Worm (Caenorhabditis elegans): ENCODE measurements around the gene lec-11.

The lec-11 gene

ce11 chrIV:6590029-6590428 lies at the start of gene lec-11, which contains the start of gene irld-7:
Gene lec-11 (minus strand): TSS chrIV:6590154.
Gene irld-7 (plus strand): TSS chrIV:6590360.
- TF ChIP-seq unc-98 (GFP tag; IDR thresholded peaks at IDR 0.05) (no peak), elt-2 (tag; optimal IDR thresholded peaks at IDR 0.05) (peak; percentile 46), nhr-20 (tag; optimal IDR thresholded peaks at IDR 0.05) (no peak)

DNA sequence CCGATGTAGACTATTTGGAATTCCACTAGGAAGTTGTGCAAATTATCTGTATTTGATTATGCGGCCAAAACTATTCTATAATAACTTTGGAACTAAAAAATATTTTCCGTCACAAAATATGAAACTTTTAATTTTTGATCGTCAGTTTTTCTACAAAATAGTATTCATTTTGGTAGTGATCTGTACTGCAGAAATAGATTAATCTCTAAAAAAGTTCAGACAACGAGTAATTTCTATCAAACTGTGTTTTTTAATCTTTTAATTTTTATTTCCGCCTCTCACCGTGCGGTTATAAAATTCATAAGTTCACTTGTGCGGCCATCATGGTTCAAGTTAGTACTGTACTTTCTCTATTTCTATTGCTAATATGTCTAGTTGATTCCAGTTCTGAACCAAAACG lies 48.3 kb upstream of the lec-11 start, which contains the start of gene C01B10.7:
TSS of gene C01B10.7 (plus strand) at position 301 of the 400 bp plus-strand sequence.
- TF ChIP-seq swsn-7 (tag; optimal IDR thresholded peaks at IDR 0.05) (no peak), irx-1 (tag; optimal IDR thresholded peaks at IDR 0.05) (no peak), sox-4 (tag; optimal IDR thresholded peaks at IDR 0.05) (no peak), mef-2 (tag; optimal IDR thresholded peaks at IDR 0.05) (no peak), nhr-90 (tag; optimal IDR thresholded peaks at IDR 0.05; ENCODE audit: poor library complexity) (no peak), tbx-2 (tag; optimal IDR thresholded peaks at IDR 0.05) (no peak), ets-5 (GFP tag; IDR thresholded peaks at IDR 0.05) (no peak), lin-35 (GFP tag; optimal IDR thresholded peaks at IDR 0.05) (no peak), isw-1 (GFP tag; IDR thresholded peaks at IDR 0.05) (no peak), nhr-71 (tag; optimal IDR thresholded peaks at IDR 0.05) (no peak), Y116A8C.19 (tag; optimal IDR thresholded peaks at IDR 0.05; ENCODE audit: borderline replicate concordance) (no peak), fkh-8 (tag; optimal IDR thresholded peaks at IDR 0.05) (no peak), snu-23 (GFP tag; optimal IDR thresholded peaks at IDR 0.05) (no peak)

- no peak for TF ChIP-seq unc-130 (tag; optimal IDR thresholded peaks at IDR 0.05)
- no peak for TF ChIP-seq lin-35 (GFP tag; optimal IDR thresholded peaks at IDR 0.05)
These were observed 44.8 kb upstream of the lec-11 start, which contains the start of gene metl-13 for ce11 chrIV:6634789-6635188. Gene metl-13 (plus strand): TSS chrIV:6635089.

ce11 chrIV:6631704-6632272 lies 41.8 kb upstream of the lec-11 start, which contains the start of the genes cest-5.1 and C01B10.9:
Gene cest-5.1 (minus strand): TSS chrIV:6631754.
Gene C01B10.9 (plus strand): TSS chrIV:6632222.
- TF ChIP-seq lin-35 (GFP tag; optimal IDR thresholded peaks at IDR 0.05) (peak; percentile 96), nhr-85 (tag) (peak; percentile 92), pqm-1 (tag; optimal IDR thresholded peaks at IDR 0.05) (no peak), dpl-1 (GFP tag; optimal IDR thresholded peaks at IDR 0.05) (peak; percentile 90 to 95 (median 94)), nhr-11 (tag; optimal IDR thresholded peaks at IDR 0.05) (peak; percentile 3), ets-5 (GFP tag; IDR thresholded peaks at IDR 0.05) (no peak), skn-1 (tag; optimal IDR thresholded peaks at IDR 0.05) (peak; percentile 77), elt-3 (tag; optimal IDR thresholded peaks at IDR 0.05) (peak in 1 of 6 experiments; percentile 46), unc-30 (tag; optimal IDR thresholded peaks at IDR 0.05) (no peak), isw-1 (GFP tag; IDR thresholded peaks at IDR 0.05) (peak; percentile 81), C16A3.4 (tag; optimal IDR thresholded peaks at IDR 0.05) (peak; percentile 66), unc-62 (GFP tag; optimal IDR thresholded peaks at IDR 0.05) (no peak), nhr-237 (tag; optimal IDR thresholded peaks at IDR 0.05) (no peak), nhr-90 (tag; optimal IDR thresholded peaks at IDR 0.05; ENCODE audit: poor library complexity) (peak; percentile 91), egl-27 (tag; optimal IDR thresholded peaks at IDR 0.05) (no peak), ceh-82 (tag; optimal IDR thresholded peaks at IDR 0.05) (peak; percentile 48 to 79 (median 61)), hpl-2 (GFP tag; optimal IDR thresholded peaks at IDR 0.05) (no peak), fkh-4 (tag; optimal IDR thresholded peaks at IDR 0.05; ENCODE audit: borderline replicate concordance) (peak; percentile 91), unc-130 (tag; optimal IDR thresholded peaks at IDR 0.05) (peak; percentile 58), zip-4 (GFP tag; optimal IDR thresholded peaks at IDR 0.05) (peak; percentile 48), snu-23 (GFP tag; optimal IDR thresholded peaks at IDR 0.05) (peak; percentile 85), efl-1 (optimal IDR thresholded peaks at IDR 0.05) (peak; percentile 64 to 95), efl-1 (GFP tag; optimal IDR thresholded peaks at IDR 0.05 in 1 of 2) (peak; percentile 95 to 99), sox-4 (tag; optimal IDR thresholded peaks at IDR 0.05) (peak; percentile 86), swsn-7 (tag; optimal IDR thresholded peaks at IDR 0.05) (peak; percentile 82), nhr-77 (tag; optimal IDR thresholded peaks at IDR 0.05) (peak; percentile 36), lin-14 (GFP tag; optimal IDR thresholded peaks at IDR 0.05) (no peak), nhr-76 (tag; optimal IDR thresholded peaks at IDR 0.05) (no peak), irx-1 (tag; optimal IDR thresholded peaks at IDR 0.05) (peak; percentile 94), rnt-1 (tag; optimal IDR thresholded peaks at IDR 0.05) (peak; percentile 98), ceh-63 (GFP tag; optimal IDR thresholded peaks at IDR 0.05) (no peak), lin-13 (GFP tag; optimal IDR thresholded peaks at IDR 0.05) (peak; percentile 42), dsc-1 (tag; optimal IDR thresholded peaks at IDR 0.05) (peak; percentile 88), lir-3 (tag; optimal IDR thresholded peaks at IDR 0.05; ENCODE audit: poor library complexity) (peak; percentile 96), hlh-17 (GFP tag; optimal IDR thresholded peaks at IDR 0.05; ENCODE audit: borderline replicate concordance) (no peak), grh-1 (GFP tag; IDR thresholded peaks at IDR 0.05) (peak; percentile 57; the same call in 1 of the 2 replicates)
